Fruit fly (Drosophila melanogaster) whole organism, embryonic: ENCODE results near the gene CG14036.
A peak's percentile ranks its signal among the peaks of the same experiment; 100 is the strongest.

Experiments
- ATbp ChIP-seq: fragments of 200-800 bp; sonication (Bioruptor generic); optimal IDR thresholded peaks from 2 replicates; lab custom pipeline; 2017; ENCODE audit warnings: missing biosample characterization, mild to moderate bottlenecking, missing genetic modification characterization, missing genetic modification reagents
- Ada2b ChIP-seq: fragments of 200-800 bp; sonication (Bioruptor generic); IDR thresholded peaks from 2 replicates; pipeline ENCODE4 v1.3.6; 2022; ENCODE audit warnings: missing biosample characterization, missing genetic modification characterization
- Antp ChIP-seq: fragments of 200-800 bp; sonication (Bioruptor generic); optimal IDR thresholded peaks from 3 replicates; lab custom pipeline; 2016; ENCODE audit warnings: missing biosample characterization, missing genetic modification characterization
- Atf-2 ChIP-seq: fragments of 200-800 bp; sonication (Bioruptor generic); optimal IDR thresholded peaks from 2 replicates; lab custom pipeline; 2016; ENCODE audit warnings: missing biosample characterization, missing genetic modification characterization
- Atf6 ChIP-seq: fragments of 200-800 bp; sonication (Bioruptor generic); IDR thresholded peaks from 2 replicates; pipeline ENCODE4 v1.3.6; 2022; ENCODE audit warnings: missing biosample characterization, missing genetic modification characterization
- CG13775 ChIP-seq: fragments of 200-800 bp; sonication (Bioruptor generic); optimal IDR thresholded peaks from 3 replicates; lab custom pipeline; 2017; ENCODE audit warnings: missing biosample characterization, mild to moderate bottlenecking, missing genetic modification characterization
- CG15011 ChIP-seq: fragments of 200-800 bp; sonication (Bioruptor generic); optimal IDR thresholded peaks from 3 replicates; lab custom pipeline; 2018; ENCODE audit warnings: missing biosample characterization, mild to moderate bottlenecking, missing genetic modification characterization
- CG1603 ChIP-seq: fragments of 200-800 bp; sonication (Bioruptor generic); optimal IDR thresholded peaks from 2 replicates; lab custom pipeline; 2019; ENCODE audit warnings: missing biosample characterization, mild to moderate bottlenecking, missing genetic modification characterization, moderate library complexity
- CG2129 ChIP-seq: fragments of 200-800 bp; sonication (Bioruptor generic); IDR thresholded peaks from 2 replicates; pipeline ENCODE4 v1.3.6; 2022; ENCODE audit warnings: missing biosample characterization, missing genetic modification characterization; ENCODE audit not compliant: partially characterized antibody
- CG3163 ChIP-seq: fragments of 200-800 bp; sonication (Bioruptor generic); optimal IDR thresholded peaks from 3 replicates; lab custom pipeline; 2016; ENCODE audit warnings: missing biosample characterization, missing genetic modification characterization
- CG7786 ChIP-seq: fragments of 200-800 bp; sonication (Bioruptor generic); optimal IDR thresholded peaks from 2 replicates; lab custom pipeline; 2016; ENCODE audit warnings: missing biosample characterization, missing genetic modification characterization
- CG7839 ChIP-seq: fragments of 200-800 bp; sonication (Bioruptor generic); optimal IDR thresholded peaks from 3 replicates; lab custom pipeline; 2018; ENCODE audit warnings: missing biosample characterization, mild to moderate bottlenecking, missing genetic modification characterization, moderate library complexity
- CG8388 ChIP-seq: fragments of 200-800 bp; sonication (Bioruptor generic); optimal IDR thresholded peaks from 2 replicates; lab custom pipeline; 2019; ENCODE audit warnings: missing biosample characterization, mild to moderate bottlenecking, missing genetic modification characterization, moderate library complexity
- CG9727 ChIP-seq: fragments of 200-800 bp; sonication (Bioruptor generic); optimal IDR thresholded peaks from 3 replicates; lab custom pipeline; 2017; ENCODE audit warnings: missing biosample characterization, mild to moderate bottlenecking, missing genetic modification characterization
- Camta ChIP-seq: fragments of 200-800 bp; sonication (Bioruptor generic); optimal IDR thresholded peaks from 2 replicates; lab custom pipeline; 2016; ENCODE audit warnings: missing biosample characterization, missing genetic modification characterization
- Chrac-16 ChIP-seq: fragments of 200-800 bp; sonication (Bioruptor generic); optimal IDR thresholded peaks from 3 replicates; lab custom pipeline; 2016; ENCODE audit warnings: missing biosample characterization, missing genetic modification characterization
- CkIIα-i1 ChIP-seq: fragments of 200-800 bp; sonication (Bioruptor generic); IDR thresholded peaks from 2 replicates; pipeline ENCODE4 v1.3.6; 2022; ENCODE audit warnings: missing biosample characterization, missing genetic modification characterization
- Dek ChIP-seq: fragments of 200-800 bp; sonication (Bioruptor generic); optimal IDR thresholded peaks from 3 replicates; lab custom pipeline; 2019; ENCODE audit warnings: missing biosample characterization, mild to moderate bottlenecking, missing genetic modification characterization, moderate library complexity
- E2f1 ChIP-seq: fragments of 200-800 bp; sonication (Bioruptor generic); IDR thresholded peaks from 2 replicates; pipeline ENCODE4 v1.3.6; 2022; ENCODE audit warnings: missing biosample characterization, missing genetic modification characterization
- Elba2 ChIP-seq: fragments of 200-800 bp; sonication (Bioruptor generic); optimal IDR thresholded peaks from 3 replicates; lab custom pipeline; 2016; ENCODE audit warnings: missing biosample characterization, missing genetic modification characterization
- Hmr ChIP-seq: fragments of 200-800 bp; sonication (Bioruptor generic); optimal IDR thresholded peaks from 3 replicates; lab custom pipeline; 2017; ENCODE audit warnings: mild to moderate bottlenecking, missing biosample characterization, missing genetic modification reagents, missing genetic modification characterization
- Hr3 ChIP-seq: fragments of 200-800 bp; sonication (Bioruptor generic); optimal IDR thresholded peaks from 3 replicates; lab custom pipeline; 2016; ENCODE audit warnings: missing biosample characterization, missing genetic modification characterization
- Med ChIP-seq: fragments of 200-800 bp; sonication (Bioruptor generic); peaks from one replicate; lab custom pipeline; 2016; ENCODE audit warnings: missing biosample characterization, missing genetic modification characterization, mild to moderate bottlenecking, inconsistent platforms, moderate library complexity
- NK7.1 ChIP-seq: fragments of 200-800 bp; sonication (Bioruptor generic); optimal IDR thresholded peaks from 3 replicates; lab custom pipeline; 2016; ENCODE audit warnings: missing biosample characterization, missing genetic modification characterization
- NfI ChIP-seq: fragments of 200-800 bp; sonication (Bioruptor generic); optimal IDR thresholded peaks from 3 replicates; lab custom pipeline; 2018; ENCODE audit warnings: missing biosample characterization, mild to moderate bottlenecking, missing genetic modification characterization, moderate library complexity
- PHDP ChIP-seq: fragments of 200-800 bp; sonication (Bioruptor generic); optimal IDR thresholded peaks from 3 replicates; lab custom pipeline; 2018; ENCODE audit warnings: missing biosample characterization, mild to moderate bottlenecking, missing genetic modification characterization, moderate library complexity
- Spps ChIP-seq: fragments of 200-800 bp; sonication (Bioruptor generic); optimal IDR thresholded peaks from 2 replicates; lab custom pipeline; 2018; ENCODE audit warnings: missing biosample characterization, mild to moderate bottlenecking, missing genetic modification characterization
- Sry-β ChIP-seq: fragments of 200-800 bp; sonication (Bioruptor generic); optimal IDR thresholded peaks from 2 replicates; lab custom pipeline; 2018; ENCODE audit warnings: missing biosample characterization, mild to moderate bottlenecking, missing genetic modification characterization, moderate library complexity
- Stat92E ChIP-seq, 3 experiments: fragments of >200 bp in 2 of 3; fragments of 200-800 bp in 1 of 3; sonication (Bioruptor generic) in 1 of 3; optimal IDR thresholded peaks; 2 replicates each; lab custom pipeline; 2017 to 2019; ENCODE audit warnings: missing biosample characterization in 3 of 3, missing genetic modification characterization in 3 of 3, mild to moderate bottlenecking in 1 of 3, moderate library complexity in 1 of 3
- Trl ChIP-seq, 3 experiments: fragments of >200 bp in 2 of 3; fragments of 200-800 bp in 1 of 3; sonication (Bioruptor generic) in 1 of 3; optimal IDR thresholded peaks; 2 replicates in 1 of 3; 3 replicates in 2 of 3; lab custom pipeline; 2016 to 2017; ENCODE audit warnings: missing biosample characterization in 1 of 3, missing genetic modification characterization in 1 of 3
- amos ChIP-seq: fragments of 200-800 bp; sonication (Bioruptor generic); IDR thresholded peaks from 2 replicates; pipeline ENCODE4 v1.3.6; 2022; ENCODE audit warnings: missing biosample characterization, missing genetic modification characterization; ENCODE audit not compliant: partially characterized antibody
- az2 ChIP-seq: fragments of 200-800 bp; sonication (Bioruptor generic); optimal IDR thresholded peaks from 3 replicates; lab custom pipeline; 2016; ENCODE audit warnings: missing biosample characterization, missing genetic modification characterization
- bbx ChIP-seq: fragments of 200-800 bp; sonication (Bioruptor generic); IDR thresholded peaks from 2 replicates; pipeline ENCODE4 v1.3.6; 2022; ENCODE audit warnings: missing biosample characterization, missing genetic modification characterization; ENCODE audit not compliant: partially characterized antibody
- bcd ChIP-seq: fragments of 200-800 bp; sonication (Bioruptor generic); optimal IDR thresholded peaks from 2 replicates; lab custom pipeline; 2017; ENCODE audit warnings: missing biosample characterization, mild to moderate bottlenecking, missing genetic modification characterization
- cwo ChIP-seq: fragments of 200-800 bp; sonication (Bioruptor generic); optimal IDR thresholded peaks from 3 replicates; lab custom pipeline; 2017; ENCODE audit warnings: missing biosample characterization, missing genetic modification characterization, mild to moderate bottlenecking, moderate library complexity, missing genetic modification reagents
- fd3F ChIP-seq: fragments of 200-800 bp; sonication (Bioruptor generic); optimal IDR thresholded peaks from 2 replicates; lab custom pipeline; 2018; ENCODE audit warnings: missing biosample characterization, mild to moderate bottlenecking, missing genetic modification characterization, moderate library complexity
- fd96Cb ChIP-seq: fragments of 200-800 bp; sonication (Bioruptor generic); optimal IDR thresholded peaks from 2 replicates; lab custom pipeline; 2018; ENCODE audit warnings: missing biosample characterization, mild to moderate bottlenecking, missing genetic modification characterization, moderate library complexity
- ftz-f1 ChIP-seq: fragments of 200-800 bp; sonication (Bioruptor generic); optimal IDR thresholded peaks from 2 replicates; lab custom pipeline; 2016; ENCODE audit warnings: missing biosample characterization, missing genetic modification characterization
- gfzf ChIP-seq: fragments of 200-800 bp; sonication (Bioruptor generic); optimal IDR thresholded peaks from 2 replicates; lab custom pipeline; 2016; ENCODE audit warnings: missing biosample characterization, mild to moderate bottlenecking, missing genetic modification characterization, moderate library complexity
- grau ChIP-seq: fragments of 200-800 bp; optimal IDR thresholded peaks from 3 replicates; lab custom pipeline; 2019; ENCODE audit warnings: missing biosample characterization, mild to moderate bottlenecking, missing genetic modification characterization, moderate library complexity
- h ChIP-seq: fragments of >200 bp; optimal IDR thresholded peaks from 2 replicates; lab custom pipeline; 2017
- luna ChIP-seq: fragments of 200-800 bp; sonication (Bioruptor generic); optimal IDR thresholded peaks from 2 replicates; lab custom pipeline; 2016; ENCODE audit warnings: missing biosample characterization, missing genetic modification characterization
- onecut ChIP-seq: fragments of 200-800 bp; sonication (Bioruptor generic); IDR thresholded peaks from 2 replicates; pipeline ENCODE4 v1.3.6; 2022; ENCODE audit warnings: missing biosample characterization, missing genetic modification characterization
- pho ChIP-seq: fragments of 200-800 bp; sonication (Bioruptor generic); optimal IDR thresholded peaks from 2 replicates; lab custom pipeline; 2016; ENCODE audit warnings: missing biosample characterization, missing genetic modification characterization
- pum ChIP-seq: fragments of 200-800 bp; sonication (Bioruptor generic); optimal IDR thresholded peaks from 2 replicates; lab custom pipeline; 2016; ENCODE audit warnings: missing biosample characterization, missing genetic modification characterization
- row ChIP-seq: fragments of 200-800 bp; sonication (Bioruptor generic); IDR thresholded peaks from 3 replicates; pipeline ENCODE4 v1.3.6; 2022; ENCODE audit warnings: missing biosample characterization, missing genetic modification characterization
- trem ChIP-seq: fragments of 200-800 bp; optimal IDR thresholded peaks from 3 replicates; lab custom pipeline; 2019; ENCODE audit warnings: missing biosample characterization, mild to moderate bottlenecking, missing genetic modification characterization, moderate library complexity
- trh ChIP-seq: fragments of 200-800 bp; sonication (Bioruptor generic); optimal IDR thresholded peaks from 2 replicates; lab custom pipeline; 2016; ENCODE audit warnings: missing biosample characterization, missing genetic modification characterization

The CG14036 gene

DNA sequence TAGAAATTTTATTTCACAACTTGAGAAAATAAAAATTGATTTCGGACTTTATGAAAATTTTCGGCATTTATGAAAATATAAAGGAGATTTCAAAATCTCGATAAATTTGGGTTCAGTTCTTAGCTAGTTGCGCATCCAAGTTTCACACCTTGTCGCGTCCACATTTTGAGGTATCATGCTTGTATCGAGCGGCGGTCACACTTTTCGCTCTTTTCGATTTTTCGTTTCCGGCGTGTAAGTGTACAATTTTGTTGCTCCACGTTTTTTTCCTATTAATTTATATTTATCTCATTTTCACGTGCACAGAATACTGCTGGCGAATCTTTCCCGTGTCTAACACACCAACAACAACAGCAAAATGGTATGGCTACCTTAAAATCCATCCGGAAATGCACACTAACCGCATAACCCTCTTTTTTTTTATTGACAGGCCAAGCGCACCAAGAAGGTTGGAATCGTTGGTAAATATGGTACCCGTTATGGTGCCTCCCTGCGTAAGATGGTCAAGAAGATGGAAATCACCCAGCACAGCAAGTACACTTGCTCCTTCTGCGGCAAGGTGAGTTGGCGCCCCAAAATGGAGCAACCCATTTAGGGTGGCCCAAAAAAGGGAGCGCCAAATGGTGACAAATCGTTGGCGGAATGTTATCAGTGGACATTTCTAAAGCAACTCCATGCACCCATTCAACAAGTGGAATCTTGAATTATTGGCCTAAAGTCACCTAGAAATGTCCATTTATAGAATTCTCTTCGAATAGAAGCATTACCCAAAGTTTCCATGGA lies 16.2 kb upstream of the CG14036 start, which contains the start of gene RpL37A (continued):
- TF ChIP-seq bcd (GFP tag; lab: Kevin White, UChicago) (peak; percentile 90), Hmr (peak; percentile 88), gfzf (peak; percentile 99), onecut (GFP tag; lab: Robert Waterston, UW) (peak; percentile 88), CG9727 (GFP tag; lab: Kevin White, UChicago) (peak; percentile 91), PHDP (tag; lab: Kevin White, UChicago) (peak; percentile 57), Atf6 (GFP tag; lab: Robert Waterston, UW) (peak; percentile 78), Elba2 (GFP tag; lab: Kevin White, UChicago) (no peak), ftz-f1 (GFP tag; lab: Kevin White, UChicago) (peak; percentile 30), CG7786 (GFP tag; lab: Kevin White, UChicago) (peak; percentile 35), ATbp (GFP tag; lab: Kevin White, UChicago) (peak; percentile 66), Sry-β (GFP tag; lab: Kevin White, UChicago) (peak; percentile 49), amos (GFP tag; lab: Robert Waterston, UW) (peak; percentile 48), az2 (GFP tag; lab: Kevin White, UChicago) (peak; percentile 52), trh (GFP tag; lab: Kevin White, UChicago) (peak; percentile 49), CG3163 (peak; percentile 63), cwo (GFP tag; lab: Kevin White, UChicago) (peak; percentile 54), row (GFP tag; lab: Robert Waterston, UW) (peak; percentile 64), Hr3 (GFP tag; lab: Kevin White, UChicago) (peak; percentile 13), CG13775 (GFP tag; lab: Kevin White, UChicago) (peak; percentile 90), NfI (GFP tag; lab: Kevin White, UChicago) (peak; percentile 91), Atf-2 (peak; percentile 63), E2f1 (GFP tag; lab: Robert Waterston, UW) (peak; percentile 68), trem (peak; percentile 88), CkIIα-i1 (GFP tag; lab: Robert Waterston, UW) (no peak), grau (tag; lab: Kevin White, UChicago) (peak; percentile 73), fd96Cb (tag; lab: Kevin White, UChicago) (peak; percentile 20), CG8388 (peak; percentile 49), pum (GFP tag; lab: Kevin White, UChicago) (peak; percentile 46), NK7.1 (GFP tag; lab: Kevin White, UChicago) (peak; percentile 67), Trl (optimal IDR thresholded peaks at IDR 0.05; lab: Kevin White, UChicago) (no peak), Trl (GFP tag; optimal IDR thresholded peaks at IDR 0.05; lab: Kevin White, UChicago) (peak; percentile 89), fd3F (GFP tag; lab: Kevin White, UChicago) (peak; percentile 55), luna (peak; percentile 85), Spps (tag; lab: Kevin White, UChicago) (peak; percentile 71), pho (GFP tag; lab: Kevin White, UChicago) (peak; percentile 83), Camta (GFP tag; lab: Kevin White, UChicago) (peak; percentile 86), Dek (tag; lab: Kevin White, UChicago) (peak; percentile 58), Antp (GFP tag; lab: Kevin White, UChicago) (peak; percentile 60), CG15011 (peak; percentile 76), CG7839 (tag; lab: Kevin White, UChicago) (peak; percentile 72), Chrac-16 (GFP tag; lab: Kevin White, UChicago) (peak; percentile 25), CG1603 (peak; percentile 76), Ada2b (GFP tag; lab: Robert Waterston, UW) (peak; percentile 43; the same call in 1 of the 2 replicates), CG2129 (GFP tag; lab: Robert Waterston, UW) (no peak), Med (GFP tag; lab: Kevin White, UChicago) (peak; percentile 99), h (lab: Kevin White, UChicago) (no peak), Stat92E (GFP tag; optimal IDR thresholded peaks at IDR 0.05; lab: Kevin White, UChicago) (peak in 1 of 3 experiments; percentile 63), bbx (GFP tag; lab: Robert Waterston, UW) (peak; percentile 61; the same call in 1 of the 2 replicates)
